Fruit fly (Drosophila melanogaster): Measurements from ENCODE around the gene CG43739.

Gene CG43739

DNA sequence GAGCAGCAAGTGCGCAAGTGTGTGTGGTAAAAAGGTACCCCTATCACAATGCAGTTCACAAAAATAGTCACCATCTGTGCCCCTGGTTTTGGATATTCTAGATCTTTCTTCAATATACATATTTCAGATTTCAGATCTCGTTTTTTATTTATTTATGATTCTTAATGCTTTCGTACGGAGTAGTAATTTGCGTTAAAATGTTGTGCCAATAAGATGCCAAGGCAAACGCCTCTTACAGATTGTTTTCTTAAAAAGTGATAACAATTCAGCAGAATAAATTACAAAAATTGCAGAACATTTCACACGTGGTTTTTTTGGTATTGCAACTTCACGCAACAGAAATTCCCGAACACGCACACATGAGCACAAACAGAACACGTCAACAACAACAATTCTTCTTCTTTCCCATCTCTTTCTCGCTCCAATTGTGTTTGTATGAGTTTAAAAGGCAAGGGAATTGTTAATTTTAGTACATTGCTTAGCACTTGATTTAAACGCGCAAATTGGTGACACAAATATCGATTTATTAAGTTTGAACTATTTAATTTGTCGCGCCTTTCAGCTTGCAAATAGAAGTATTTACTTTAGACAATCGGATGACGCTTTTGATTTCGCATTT is 566 bp downstream of the CG43739 start (continued):
- peak; percentile 88 for TF ChIP-seq Hmr (GFP tag; optimal IDR thresholded peaks at IDR 0.05)
- peak; percentile 56 for TF ChIP-seq CG12769 (tag; optimal IDR thresholded peaks at IDR 0.05)
- peak; percentile 75 for TF ChIP-seq crc (GFP tag; optimal IDR thresholded peaks at IDR 0.05)
- peak; percentile 31 for TF ChIP-seq Atf-2 (GFP tag; optimal IDR thresholded peaks at IDR 0.05)
- no peak for TF ChIP-seq phol (tag; optimal IDR thresholded peaks at IDR 0.05)
- TF ChIP-seq gt (GFP tag; IDR thresholded peaks at IDR 0.05) = no peak
- TF ChIP-seq kah (GFP tag; optimal IDR thresholded peaks at IDR 0.05) = no peak
- peak; percentile 66 for TF ChIP-seq CG5245 (GFP tag; optimal IDR thresholded peaks at IDR 0.05)
- no peak for TF ChIP-seq CG18476 (GFP tag; optimal IDR thresholded peaks at IDR 0.05)
- TF ChIP-seq disco-r (GFP tag; optimal IDR thresholded peaks at IDR 0.05) = peak; percentile 70
- no peak for TF ChIP-seq CG17612 (GFP tag; IDR thresholded peaks at IDR 0.05)
- TF ChIP-seq CG34422 (GFP tag; IDR thresholded peaks at IDR 0.05) = peak; percentile 7; the same call in 1 of the 3 replicates
- peak; percentile 69 for TF ChIP-seq Xbp1 (GFP tag; optimal IDR thresholded peaks at IDR 0.05)
- TF ChIP-seq Atf6 (GFP tag; IDR thresholded peaks at IDR 0.05) = peak; percentile 79
- peak; percentile 75 for TF ChIP-seq CG9727 (GFP tag; optimal IDR thresholded peaks at IDR 0.05)
- no peak for TF ChIP-seq bbx (GFP tag; IDR thresholded peaks at IDR 0.05; ENCODE audit: partially characterized antibody)
- TF ChIP-seq CG10321 (GFP tag; IDR thresholded peaks at IDR 0.05) = no peak
- no peak for TF ChIP-seq fd64A (GFP tag; optimal IDR thresholded peaks at IDR 0.05)
- TF ChIP-seq CG2120 (GFP tag; optimal IDR thresholded peaks at IDR 0.05) = peak; percentile 85
- TF ChIP-seq cad (GFP tag; optimal IDR thresholded peaks at IDR 0.05) = no peak
- TF ChIP-seq twi (tag; optimal IDR thresholded peaks at IDR 0.05) = peak; percentile 52
- peak; percentile 58 for TF ChIP-seq lmd (GFP tag; IDR thresholded peaks at IDR 0.05)
- TF ChIP-seq Neu2 (GFP tag; optimal IDR thresholded peaks at IDR 0.05; ENCODE audit: borderline replicate concordance) = no peak
- no peak for TF ChIP-seq H15 (GFP tag; IDR thresholded peaks at IDR 0.05)
- no peak for TF ChIP-seq CG15696 (tag; optimal IDR thresholded peaks at IDR 0.05)
- TF ChIP-seq az2 (GFP tag; optimal IDR thresholded peaks at IDR 0.05) = peak; percentile 69
- TF ChIP-seq caup (GFP tag; optimal IDR thresholded peaks at IDR 0.05; ENCODE audit: severe bottlenecking) = peak; percentile 76
- TF ChIP-seq Dp (GFP tag; optimal IDR thresholded peaks at IDR 0.05) = no peak
- TF ChIP-seq CG16863 (GFP tag; optimal IDR thresholded peaks at IDR 0.05) = peak; percentile 79
- 0 out of 2 replicates have a peak, but pooled peaks have one; percentile 7 for TF ChIP-seq stc (GFP tag; IDR thresholded peaks at IDR 0.05)
- TF ChIP-seq CG15514 (GFP tag; optimal IDR thresholded peaks at IDR 0.05) = no peak
- TF ChIP-seq ewg (GFP tag; optimal IDR thresholded peaks at IDR 0.05) = peak; percentile 78
- peak; percentile 48 for TF ChIP-seq CG12071 (GFP tag; optimal IDR thresholded peaks at IDR 0.05)
- peak; percentile 74 for TF ChIP-seq dysf (GFP tag; IDR thresholded peaks at IDR 0.05)
- peak; percentile 77 for TF ChIP-seq odd (GFP tag; optimal IDR thresholded peaks at IDR 0.05)
- no peak for TF ChIP-seq pros (GFP tag; optimal IDR thresholded peaks at IDR 0.05)
- TF ChIP-seq Nf-YB (GFP tag; optimal IDR thresholded peaks at IDR 0.05) = peak; percentile 4
- no peak for TF ChIP-seq amos (GFP tag; IDR thresholded peaks at IDR 0.05; ENCODE audit: partially characterized antibody)
- peak; percentile 94 for TF ChIP-seq ci (GFP tag; IDR thresholded peaks at IDR 0.05)
- no peak for TF ChIP-seq exex (tag; optimal IDR thresholded peaks at IDR 0.05)
- peak; percentile 78 for TF ChIP-seq NfI (GFP tag; optimal IDR thresholded peaks at IDR 0.05)
- TF ChIP-seq HLH4C (GFP tag; IDR thresholded peaks at IDR 0.05; ENCODE audit: partially characterized antibody) = no peak
- TF ChIP-seq inv (GFP tag; IDR thresholded peaks at IDR 0.05; ENCODE audit: partially characterized antibody) = no peak
- peak; percentile 68 for TF ChIP-seq CG12659 (GFP tag; optimal IDR thresholded peaks at IDR 0.05)
- TF ChIP-seq CG8089 (GFP tag; optimal IDR thresholded peaks at IDR 0.05) = peak; percentile 56
- no peak; the same call in 1 of the 2 replicates for TF ChIP-seq E2f2 (GFP tag; IDR thresholded peaks at IDR 0.05)
- peak; percentile 83 for TF ChIP-seq CG17328 (GFP tag; IDR thresholded peaks at IDR 0.05)
- TF ChIP-seq Med (GFP tag) = peak; percentile 94
- TF ChIP-seq CG17802 (tag; optimal IDR thresholded peaks at IDR 0.05) = no peak
